ENCODE assay signal across 1 worm cellular context in genomic region chrII:8740326-8740949, ce11.
TF ChIP-seq lines count a peak whose summit lies in the region.

No protein-coding gene starts in this region.

TF ChIP-seq in whole organism, L1 larva, 84 proteins besides CTCF, POLR2A, EP300 and RAD21 (continued from another document):
- TF ChIP-seq snpc-4 (tag; optimal IDR thresholded peaks at IDR 0.05; lab: Kevin White, UChicago) (no peak), dpl-1 (GFP tag; optimal IDR thresholded peaks at IDR 0.05; lab: Kevin White, UChicago) (no peak), zag-1 (tag; optimal IDR thresholded peaks at IDR 0.05; lab: Kevin White, UChicago) (no peak), dsc-1 (tag; optimal IDR thresholded peaks at IDR 0.05; lab: Kevin White, UChicago) (no peak), tlp-1 (tag; optimal IDR thresholded peaks at IDR 0.05; lab: Kevin White, UChicago) (no peak), ama-1 (optimal IDR thresholded peaks at IDR 0.05; lab: Kevin White, UChicago) (no peak), lsy-2 (tag; optimal IDR thresholded peaks at IDR 0.05; lab: Kevin White, UChicago) (peak; percentile 5), pag-3 (tag; optimal IDR thresholded peaks at IDR 0.05; lab: Kevin White, UChicago; ENCODE audit: borderline replicate concordance, insufficient read depth) (no peak), nhr-85 (tag; lab: Kevin White, UChicago) (peak; percentile 96), snu-23 (GFP tag; optimal IDR thresholded peaks at IDR 0.05; lab: Kevin White, UChicago) (peak; percentile 70), nhr-90 (tag; optimal IDR thresholded peaks at IDR 0.05; lab: Kevin White, UChicago; ENCODE audit: poor library complexity) (peak; percentile 74), jun-1 (tag; optimal IDR thresholded peaks at IDR 0.05; lab: Kevin White, UChicago) (no peak), ztf-11 (tag; optimal IDR thresholded peaks at IDR 0.05; lab: Kevin White, UChicago) (no peak), sptf-1 (tag; optimal IDR thresholded peaks at IDR 0.05; lab: Kevin White, UChicago) (no peak), mdl-1 (tag; optimal IDR thresholded peaks at IDR 0.05; lab: Kevin White, UChicago) (peak in 1 of 2 experiments; percentile 63)
